Fruit fly (Drosophila melanogaster): ENCODE results near the gene Cpr65Ea.
A peak's percentile ranks its signal among the peaks of the same experiment; 100 is the strongest.

The Cpr65Ea gene

DNA sequence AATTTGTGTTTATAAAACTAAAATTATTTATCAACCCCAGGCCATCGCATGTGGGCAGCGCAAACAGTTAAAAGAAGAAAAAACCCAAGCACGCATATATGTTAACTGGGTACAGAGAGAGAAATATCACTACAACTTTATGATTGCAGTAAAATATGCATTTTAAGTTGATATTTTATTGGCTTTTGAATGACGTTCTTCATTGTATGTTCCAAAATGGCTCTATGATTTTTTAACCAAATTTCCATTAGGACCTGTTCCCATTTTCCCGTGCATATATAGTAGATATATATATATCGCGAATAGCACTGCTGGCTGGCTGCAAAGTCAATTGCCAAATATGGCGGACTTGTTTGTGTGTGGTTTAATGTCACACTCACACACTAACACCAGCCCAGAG, 10.1 kb upstream of the Cpr65Ea start:
- TF ChIP-seq dl (GFP tag; optimal IDR thresholded peaks at IDR 0.05; ENCODE audit: insufficient read depth in 1 of 2, partially characterized antibody in 2 of 2): no peak
- peak; percentile 8 for TF ChIP-seq rgr (GFP tag; optimal IDR thresholded peaks at IDR 0.05)
- peak in 1 of 2 experiments; percentile 4 for TF ChIP-seq foxo (GFP tag; optimal IDR thresholded peaks at IDR 0.05)
- TF ChIP-seq Vsx2 (GFP tag; optimal IDR thresholded peaks at IDR 0.05; ENCODE audit: partially characterized antibody): no peak
- TF ChIP-seq Hnf4 (GFP tag; optimal IDR thresholded peaks at IDR 0.05): no peak
- peak; percentile 6 for TF ChIP-seq fru (GFP tag; optimal IDR thresholded peaks at IDR 0.05)
- no peak for TF ChIP-seq Dif (GFP tag; optimal IDR thresholded peaks at IDR 0.05; ENCODE audit: partially characterized antibody)

DNA sequence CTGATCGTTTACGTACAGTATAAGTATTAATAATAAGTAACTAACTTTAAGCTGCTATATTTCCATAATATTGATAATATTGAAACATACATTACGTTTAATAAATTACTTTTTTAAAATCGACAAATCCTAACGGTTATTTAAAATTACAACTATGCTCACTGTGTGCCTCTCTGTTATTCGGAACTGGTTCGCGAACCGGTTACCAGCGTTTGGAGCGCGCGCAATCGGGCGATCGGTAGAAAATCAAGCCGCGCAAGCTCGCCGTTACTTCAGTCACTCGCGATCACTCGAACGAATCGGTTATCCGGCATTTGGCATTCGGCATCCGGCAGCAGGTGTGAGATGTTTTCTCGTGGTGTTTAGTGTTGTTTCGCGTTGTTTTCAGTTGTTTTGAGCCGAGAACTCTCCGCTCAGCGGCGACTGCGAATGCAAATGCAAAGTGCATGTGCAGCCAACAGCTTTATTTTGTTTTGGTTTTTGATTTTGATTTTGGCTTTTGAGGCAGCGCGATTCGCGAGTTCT, 8.2 kb upstream of the Cpr65Ea start, which contains the start of gene form3:
Gene form3 (plus strand): TSS at position 271 of the 525 bp plus-strand sequence.
- TF ChIP-seq lola (GFP tag; optimal IDR thresholded peaks at IDR 0.05) (no peak), fru (GFP tag; optimal IDR thresholded peaks at IDR 0.05) (peak; percentile 87), dsf (GFP tag; optimal IDR thresholded peaks at IDR 0.05; ENCODE audit: borderline replicate concordance) (no peak), N (GFP tag; optimal IDR thresholded peaks at IDR 0.05) (no peak)

DNA sequence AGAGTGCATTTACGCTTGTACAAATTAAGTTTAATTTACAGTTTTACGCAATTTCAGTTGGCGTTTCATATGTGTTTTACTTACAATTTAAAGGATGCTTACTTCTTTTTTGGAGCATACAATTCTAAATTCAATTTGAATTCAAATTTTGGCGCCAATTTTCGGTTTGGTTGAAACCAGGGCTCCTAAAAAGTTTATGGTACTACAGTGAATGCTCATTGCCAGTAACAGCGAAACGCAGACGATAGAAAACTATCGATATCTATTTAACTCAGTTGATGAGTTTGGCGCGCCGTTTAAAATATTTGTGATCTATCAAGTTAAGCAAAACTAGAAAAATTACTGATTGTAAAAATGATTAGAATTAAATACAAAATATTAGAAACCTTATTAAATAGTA, 7.6 kb upstream of the Cpr65Ea start:
- TF ChIP-seq dl (GFP tag; optimal IDR thresholded peaks at IDR 0.05; ENCODE audit: insufficient read depth in 1 of 2, partially characterized antibody in 2 of 2) (no peak), woc (GFP tag; optimal IDR thresholded peaks at IDR 0.05) (no peak), rgr (GFP tag; optimal IDR thresholded peaks at IDR 0.05) (no peak), Rel (GFP tag; optimal IDR thresholded peaks at IDR 0.05) (no peak), Rel (tag; optimal IDR thresholded peaks at IDR 0.05) (no peak), Myc (optimal IDR thresholded peaks at IDR 0.05) (no peak), CrebA (GFP tag; optimal IDR thresholded peaks at IDR 0.05; ENCODE audit: borderline replicate concordance) (no peak), CG9705 (GFP tag; optimal IDR thresholded peaks at IDR 0.05) (no peak)

DNA sequence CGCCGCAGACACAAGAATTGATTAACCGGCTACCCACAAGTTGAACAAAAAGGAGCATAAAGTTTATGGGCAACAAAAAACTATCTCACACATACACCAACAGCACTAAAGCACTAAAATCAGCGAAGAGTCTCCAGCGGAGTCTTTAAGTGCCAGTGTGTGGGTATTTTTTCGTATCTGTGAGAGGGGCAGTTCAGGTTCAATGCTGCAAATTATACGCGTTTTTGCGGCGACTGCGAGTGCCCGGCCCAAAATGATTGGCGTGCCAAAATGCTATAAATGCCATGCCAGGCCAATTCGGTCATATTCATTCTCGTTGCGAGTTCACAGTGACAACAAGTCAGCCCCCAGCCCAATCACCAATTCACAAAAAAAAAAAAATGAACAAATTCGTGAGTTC, 6.5 kb upstream of the Cpr65Ea start, which contains the start of gene Cpr65Ec:
Gene Cpr65Ec (plus strand): TSS at position 301 of the 400 bp plus-strand sequence.
- no peak for TF ChIP-seq Dfd (GFP tag; optimal IDR thresholded peaks at IDR 0.05)
- TF ChIP-seq sage (GFP tag; optimal IDR thresholded peaks at IDR 0.05): no peak
- no peak for TF ChIP-seq usp (GFP tag; optimal IDR thresholded peaks at IDR 0.05)
- TF ChIP-seq Hr78 (GFP tag; optimal IDR thresholded peaks at IDR 0.05): no peak
- no peak for TF ChIP-seq Sp1 (GFP tag; optimal IDR thresholded peaks at IDR 0.05)
- no peak for TF ChIP-seq lola (GFP tag; optimal IDR thresholded peaks at IDR 0.05)
- no peak for TF ChIP-seq jim (GFP tag; optimal IDR thresholded peaks at IDR 0.05)
- TF ChIP-seq Myc (optimal IDR thresholded peaks at IDR 0.05): no peak

DNA sequence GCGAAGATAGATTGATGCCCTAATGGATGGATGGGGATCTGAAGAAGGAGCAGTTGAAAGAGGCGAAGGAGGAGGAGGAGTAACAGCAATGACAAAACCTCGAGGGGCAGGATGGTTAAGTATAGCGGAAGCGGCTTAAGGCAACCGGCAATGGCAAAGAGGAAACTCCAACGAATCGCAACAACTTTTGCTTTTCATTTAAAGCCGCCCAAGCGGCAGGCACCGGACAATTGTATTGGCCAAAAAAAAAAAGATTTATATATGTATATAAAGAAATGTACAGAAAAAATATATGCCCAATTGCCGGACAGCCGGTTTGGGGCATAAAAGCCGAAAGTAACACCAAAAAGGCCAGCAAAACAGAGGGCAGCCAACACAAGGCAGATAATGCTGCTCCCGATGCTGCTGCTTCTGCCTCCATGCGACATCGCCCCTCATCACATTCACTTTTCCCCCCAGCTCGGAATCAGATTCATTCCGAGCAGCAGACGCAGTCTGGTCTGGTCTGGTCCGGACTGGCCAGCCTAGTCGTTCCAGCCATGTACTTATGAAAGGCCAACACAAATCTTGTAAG, 5.0 kb upstream of the Cpr65Ea start:
- TF ChIP-seq tai (GFP tag; optimal IDR thresholded peaks at IDR 0.05) (no peak), pan (optimal IDR thresholded peaks at IDR 0.05) (no peak), Dif (GFP tag; optimal IDR thresholded peaks at IDR 0.05; ENCODE audit: partially characterized antibody) (no peak), Abd-B (GFP tag; optimal IDR thresholded peaks at IDR 0.05) (no peak), br (GFP tag; optimal IDR thresholded peaks at IDR 0.05) (no peak), Hr83 (GFP tag; optimal IDR thresholded peaks at IDR 0.05; ENCODE audit: poor library complexity, severe bottlenecking) (no peak), Sp1 (GFP tag; optimal IDR thresholded peaks at IDR 0.05) (no peak), Mio (GFP tag; optimal IDR thresholded peaks at IDR 0.05) (no peak), OdsH (GFP tag; optimal IDR thresholded peaks at IDR 0.05) (no peak), foxo (GFP tag; optimal IDR thresholded peaks at IDR 0.05) (no peak), CG32264 (GFP tag; optimal IDR thresholded peaks at IDR 0.05) (no peak), h (GFP tag; optimal IDR thresholded peaks at IDR 0.05) (no peak), jim (GFP tag; optimal IDR thresholded peaks at IDR 0.05) (no peak), psq (GFP tag; optimal IDR thresholded peaks at IDR 0.05) (no peak), brk (GFP tag; optimal IDR thresholded peaks at IDR 0.05) (no peak), dsf (GFP tag; optimal IDR thresholded peaks at IDR 0.05; ENCODE audit: borderline replicate concordance) (no peak), Rel (GFP tag; optimal IDR thresholded peaks at IDR 0.05) (no peak), Rel (tag; optimal IDR thresholded peaks at IDR 0.05) (no peak), woc (GFP tag; optimal IDR thresholded peaks at IDR 0.05) (no peak), CrebA (GFP tag; optimal IDR thresholded peaks at IDR 0.05; ENCODE audit: borderline replicate concordance) (no peak)

All from whole organism, wandering third instar larva.